Fruit fly (Drosophila melanogaster) whole organism, adult: ENCODE measurements around the gene CG8664.

ENCODE experiments used
- CG11617 ChIP-seq: fragments of 200-800 bp; sonication (Bioruptor generic); optimal IDR thresholded peaks from 2 replicates; lab custom pipeline; 2017; ENCODE audit warnings: mild to moderate bottlenecking, missing biosample characterization, missing genetic modification reagents, missing genetic modification characterization
- CG12768 ChIP-seq: fragments of 200-800 bp; sonication (Bioruptor generic); optimal IDR thresholded peaks from 2 replicates; lab custom pipeline; 2017; ENCODE audit warnings: missing biosample characterization, missing genetic modification characterization, mild to moderate bottlenecking, moderate library complexity, missing genetic modification reagents
- CG14711 ChIP-seq: fragments of 200-800 bp; sonication (Bioruptor generic); optimal IDR thresholded peaks from 2 replicates; lab custom pipeline; 2018; ENCODE audit warnings: missing biosample characterization, mild to moderate bottlenecking, missing genetic modification characterization, moderate library complexity
- CG1620 ChIP-seq: fragments of 200-800 bp; sonication (Bioruptor generic); optimal IDR thresholded peaks from 2 replicates; lab custom pipeline; 2016; ENCODE audit warnings: missing biosample characterization, missing genetic modification characterization
- CG33017 ChIP-seq: fragments of 200-800 bp; sonication (Bioruptor generic); optimal IDR thresholded peaks from 2 replicates; lab custom pipeline; 2018; ENCODE audit warnings: missing biosample characterization, mild to moderate bottlenecking, missing genetic modification characterization, moderate library complexity
- CG5204 ChIP-seq: fragments of 200-800 bp; sonication (Bioruptor generic); optimal IDR thresholded peaks from 2 replicates; lab custom pipeline; 2016; ENCODE audit warnings: missing biosample characterization, missing genetic modification characterization
- CG7045 ChIP-seq: fragments of 200-800 bp; sonication (Bioruptor generic); optimal IDR thresholded peaks from 2 replicates; lab custom pipeline; 2017; ENCODE audit warnings: missing biosample characterization, mild to moderate bottlenecking, missing genetic modification characterization
- CG7101 ChIP-seq: fragments of 200-800 bp; sonication (Bioruptor generic); optimal IDR thresholded peaks from 2 replicates; lab custom pipeline; 2018; ENCODE audit warnings: missing biosample characterization, mild to moderate bottlenecking, missing genetic modification characterization, moderate library complexity
- Clk ChIP-seq: fragments of 200-800 bp; sonication (Bioruptor generic); optimal IDR thresholded peaks from 2 replicates; lab custom pipeline; 2017; ENCODE audit warnings: missing biosample characterization, missing genetic modification characterization
- Crg-1 ChIP-seq: fragments of 200-800 bp; sonication (Bioruptor generic); optimal IDR thresholded peaks from 2 replicates; lab custom pipeline; 2016; ENCODE audit warnings: missing biosample characterization, missing genetic modification characterization
- Hr96 ChIP-seq: fragments of 200-800 bp; sonication (Bioruptor generic); optimal IDR thresholded peaks from 2 replicates; lab custom pipeline; 2016; ENCODE audit warnings: missing biosample characterization, missing genetic modification characterization
- Mnt ChIP-seq: fragments of 200-800 bp; sonication (Bioruptor generic); optimal IDR thresholded peaks from 2 replicates; lab custom pipeline; 2016; ENCODE audit warnings: missing biosample characterization, mild to moderate bottlenecking, missing genetic modification characterization
- bab1 ChIP-seq: fragments of 200-800 bp; sonication (Bioruptor generic); optimal IDR thresholded peaks from 3 replicates; lab custom pipeline; 2019; ENCODE audit warnings: missing biosample characterization, mild to moderate bottlenecking, missing genetic modification characterization, moderate library complexity
- cic ChIP-seq: fragments of 200-800 bp; sonication (Bioruptor generic); optimal IDR thresholded peaks from 2 replicates; lab custom pipeline; 2017; ENCODE audit warnings: missing biosample characterization, mild to moderate bottlenecking, missing genetic modification characterization, moderate library complexity
- cnc ChIP-seq, 2 experiments: fragments of >200 bp; optimal IDR thresholded peaks; 2 replicates each; lab custom pipeline; 2017
- kay ChIP-seq: fragments of 200-800 bp; sonication (Bioruptor generic); peaks from one replicate; lab custom pipeline; 2016; ENCODE audit warnings: missing biosample characterization, missing genetic modification characterization, borderline replicate concordance
- ovo ChIP-seq: fragments of 200-800 bp; sonication (Bioruptor generic); optimal IDR thresholded peaks from 2 replicates; lab custom pipeline; 2016; ENCODE audit warnings: missing biosample characterization, missing genetic modification characterization
- pad ChIP-seq: fragments of 200-800 bp; sonication (Bioruptor generic); optimal IDR thresholded peaks from 3 replicates; lab custom pipeline; 2017; ENCODE audit warnings: missing biosample characterization, missing genetic modification characterization, mild to moderate bottlenecking, moderate library complexity, missing genetic modification reagents
- tj ChIP-seq: fragments of 200-800 bp; sonication (Bioruptor generic); optimal IDR thresholded peaks from 3 replicates; lab custom pipeline; 2017; ENCODE audit warnings: missing biosample characterization, mild to moderate bottlenecking, missing genetic modification characterization, moderate library complexity
- toe ChIP-seq: fragments of 200-800 bp; sonication (Bioruptor generic); optimal IDR thresholded peaks from 2 replicates; lab custom pipeline; 2016; ENCODE audit warnings: missing biosample characterization, missing genetic modification characterization

CG8664 gene

DNA sequence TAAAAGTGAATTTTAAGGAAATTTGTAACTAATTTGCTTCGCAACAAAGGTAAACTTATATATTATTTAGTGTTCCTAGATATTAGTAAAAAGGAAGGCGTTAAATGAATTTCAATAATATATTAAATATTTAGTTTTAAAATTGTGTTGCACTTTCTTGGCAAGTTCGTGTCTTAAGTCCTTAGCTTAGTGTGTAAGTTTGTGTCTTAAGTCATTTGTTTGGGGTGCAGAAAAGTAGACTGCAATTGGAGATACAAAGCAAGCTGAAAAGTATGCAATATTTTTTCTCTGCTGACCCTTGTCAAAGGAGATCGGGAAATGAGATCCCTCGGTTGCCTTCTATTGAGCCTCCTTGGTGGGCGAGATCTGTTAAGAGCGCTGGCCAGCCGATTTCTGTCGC is 20.5 kb downstream of the CG8664 start:
- TF ChIP-seq Mnt (GFP tag; lab: Kevin White, UChicago) (no peak), bab1 (no peak), Crg-1 (GFP tag; lab: Kevin White, UChicago) (no peak), Clk (no peak), CG14711 (no peak), cic (GFP tag; lab: Kevin White, UChicago) (no peak), ovo (no peak), pad (GFP tag; lab: Kevin White, UChicago) (no peak), CG12768 (GFP tag; lab: Kevin White, UChicago) (no peak), kay (GFP tag; lab: Kevin White, UChicago) (no peak), CG7045 (GFP tag; lab: Kevin White, UChicago) (no peak), toe (no peak), CG33017 (no peak), CG1620 (GFP tag; lab: Kevin White, UChicago) (no peak), CG7101 (tag; lab: Kevin White, UChicago) (no peak), tj (GFP tag; lab: Kevin White, UChicago) (no peak), Hr96 (GFP tag; lab: Kevin White, UChicago) (no peak), CG11617 (GFP tag; lab: Kevin White, UChicago) (no peak), CG5204 (no peak)

DNA sequence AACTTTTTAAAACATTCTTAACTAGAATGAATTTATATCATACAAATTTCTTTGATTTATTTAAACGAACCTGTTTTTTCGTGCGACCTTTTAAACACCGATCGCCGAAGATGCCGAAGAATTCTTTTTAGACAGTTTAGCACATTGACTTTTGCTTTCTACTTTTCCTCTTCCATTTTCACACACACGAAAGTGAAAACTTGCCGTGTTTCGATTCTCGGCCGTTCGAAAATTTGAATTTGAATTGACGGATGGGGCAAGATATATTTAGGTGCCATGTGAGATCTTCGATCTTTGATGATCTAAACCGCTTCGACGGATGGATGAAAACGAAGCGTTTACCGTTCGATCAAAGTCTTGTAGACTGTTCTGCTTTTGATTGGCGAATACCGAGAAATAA is 26.8 kb downstream of the CG8664 start:
- TF ChIP-seq Mnt (GFP tag; lab: Kevin White, UChicago) (no peak), CG7045 (GFP tag; lab: Kevin White, UChicago) (no peak), toe (no peak), pad (GFP tag; lab: Kevin White, UChicago) (no peak), bab1 (no peak)

DNA sequence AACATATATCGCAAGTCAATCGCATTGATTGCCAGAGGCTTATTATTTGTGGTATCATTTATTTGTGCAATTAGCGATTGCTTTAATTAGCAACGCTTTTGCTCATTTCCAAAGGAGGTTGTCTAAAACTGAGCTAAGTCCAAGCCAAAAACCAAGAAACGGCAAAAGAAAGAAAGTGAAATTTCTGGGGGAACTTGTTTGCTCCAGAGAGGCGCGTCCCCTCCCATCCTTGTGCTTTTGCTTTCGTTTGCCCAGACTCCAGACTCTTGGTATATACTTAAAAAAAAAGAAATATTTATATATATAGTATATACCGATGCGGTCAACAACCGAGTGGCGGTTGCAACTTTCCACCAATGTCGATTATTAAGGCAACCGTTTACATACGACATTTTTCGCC is 28.4 kb downstream of the CG8664 start:
- no peak for TF ChIP-seq CG7101 (tag; lab: Kevin White, UChicago)
- TF ChIP-seq toe = no peak
- TF ChIP-seq bab1 = no peak
- TF ChIP-seq CG1620 (GFP tag; lab: Kevin White, UChicago) = no peak
- TF ChIP-seq pad (GFP tag; lab: Kevin White, UChicago) = no peak
- no peak for TF ChIP-seq tj (GFP tag; lab: Kevin White, UChicago)
- TF ChIP-seq CG14711 = no peak
- no peak for TF ChIP-seq CG5204
- TF ChIP-seq CG33017 = no peak
- no peak for TF ChIP-seq Clk
- TF ChIP-seq CG11617 (GFP tag; lab: Kevin White, UChicago) = no peak
- no peak for TF ChIP-seq kay (GFP tag; lab: Kevin White, UChicago)
- no peak for TF ChIP-seq Crg-1 (GFP tag; lab: Kevin White, UChicago)
- TF ChIP-seq CG12768 (GFP tag; lab: Kevin White, UChicago) = no peak
- TF ChIP-seq Mnt (GFP tag; lab: Kevin White, UChicago) = no peak
- TF ChIP-seq Hr96 (GFP tag; lab: Kevin White, UChicago) = no peak
- TF ChIP-seq cnc (optimal IDR thresholded peaks at IDR 0.05; lab: Kevin White, UChicago) = no peak
- no peak for TF ChIP-seq CG7045 (GFP tag; lab: Kevin White, UChicago)

DNA sequence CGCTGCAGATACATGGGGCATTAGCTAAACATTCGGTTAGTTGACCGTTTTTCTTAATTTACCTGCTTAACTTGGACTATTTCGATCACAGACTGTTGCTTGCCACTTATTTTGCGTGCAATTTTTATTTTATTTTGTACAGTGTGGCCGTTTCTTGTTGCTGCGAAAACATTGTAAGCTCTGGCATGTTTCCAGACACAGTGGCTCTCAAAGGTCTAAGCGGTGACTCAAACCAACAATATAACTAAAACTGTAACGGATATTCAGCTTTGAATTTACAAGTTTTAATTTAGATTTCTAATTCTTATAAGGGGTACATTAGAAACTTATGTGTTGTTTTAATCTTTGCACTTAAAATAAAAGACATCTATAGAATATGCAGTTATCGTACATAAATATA is 33.2 kb downstream of the CG8664 start, which contains the start of gene CG8675:
Gene CG8675, minus strand, starts transcription at position 177 of the 400 bp plus-strand sequence.
- TF ChIP-seq Mnt (GFP tag; lab: Kevin White, UChicago) (peak; percentile 41), CG1620 (GFP tag; lab: Kevin White, UChicago) (no peak)

DNA sequence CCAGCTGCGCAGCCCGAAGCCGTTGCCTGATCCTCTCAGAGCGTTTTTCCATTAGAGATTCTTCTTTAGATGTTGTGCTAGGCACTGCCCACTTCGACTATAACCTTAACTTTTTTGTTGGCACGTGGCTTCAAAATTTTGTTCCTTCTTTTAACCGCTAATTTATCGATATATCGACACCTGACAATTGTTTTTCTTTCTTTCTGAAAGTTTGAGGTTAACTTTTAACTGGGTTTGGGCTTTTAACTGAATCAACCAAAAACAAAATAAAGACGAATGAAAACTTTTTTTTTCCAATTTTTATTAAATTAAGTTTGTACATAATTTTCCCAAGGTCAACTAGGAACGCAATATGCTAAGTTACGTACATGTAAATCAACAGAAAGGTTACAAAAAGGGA is 35.6 kb downstream of the CG8664 start, which contains the start of gene CG42854:
Gene CG42854, minus strand, starts transcription at position 101 of the 400 bp plus-strand sequence.
- TF ChIP-seq kay (GFP tag; lab: Kevin White, UChicago) (no peak), CG11617 (GFP tag; lab: Kevin White, UChicago) (no peak), CG12768 (GFP tag; lab: Kevin White, UChicago) (no peak), CG5204 (no peak), CG33017 (no peak), pad (GFP tag; lab: Kevin White, UChicago) (no peak), toe (no peak), CG1620 (GFP tag; lab: Kevin White, UChicago) (no peak), CG7101 (tag; lab: Kevin White, UChicago) (no peak), Mnt (GFP tag; lab: Kevin White, UChicago) (no peak), ovo (no peak), cnc (optimal IDR thresholded peaks at IDR 0.05; lab: Kevin White, UChicago) (no peak), Hr96 (GFP tag; lab: Kevin White, UChicago) (no peak), tj (GFP tag; lab: Kevin White, UChicago) (no peak)

DNA sequence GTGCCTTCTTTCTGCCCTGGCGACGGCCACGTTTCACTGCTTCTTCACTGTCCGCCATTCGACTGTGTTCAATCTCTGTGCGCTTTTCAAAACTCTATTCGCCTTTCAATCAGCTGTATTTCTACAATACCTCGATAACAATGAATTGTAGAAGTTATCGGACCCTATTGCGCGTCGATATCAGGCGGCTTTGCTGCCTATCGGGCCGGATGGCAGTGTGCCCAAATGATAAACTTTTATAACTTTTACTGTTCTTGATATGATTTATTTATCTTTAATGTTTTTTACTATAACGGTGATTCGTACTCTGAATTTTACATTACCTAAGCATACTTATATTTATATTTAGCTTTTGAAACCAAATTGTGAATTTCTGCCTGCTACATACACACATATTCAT is 37.7 kb downstream of the CG8664 start, which contains the start of gene CG8915:
Gene CG8915, minus strand, starts transcription at position 148 of the 400 bp plus-strand sequence.
- TF ChIP-seq CG5204 (peak; percentile 2), ovo (no peak), CG11617 (GFP tag; lab: Kevin White, UChicago) (no peak), bab1 (peak; percentile 42), toe (no peak), CG14711 (no peak), CG7045 (GFP tag; lab: Kevin White, UChicago) (no peak), CG12768 (GFP tag; lab: Kevin White, UChicago) (no peak), Mnt (GFP tag; lab: Kevin White, UChicago) (no peak), CG1620 (GFP tag; lab: Kevin White, UChicago) (no peak), kay (GFP tag; lab: Kevin White, UChicago) (no peak), tj (GFP tag; lab: Kevin White, UChicago) (no peak), CG33017 (no peak), cic (GFP tag; lab: Kevin White, UChicago) (no peak)

DNA sequence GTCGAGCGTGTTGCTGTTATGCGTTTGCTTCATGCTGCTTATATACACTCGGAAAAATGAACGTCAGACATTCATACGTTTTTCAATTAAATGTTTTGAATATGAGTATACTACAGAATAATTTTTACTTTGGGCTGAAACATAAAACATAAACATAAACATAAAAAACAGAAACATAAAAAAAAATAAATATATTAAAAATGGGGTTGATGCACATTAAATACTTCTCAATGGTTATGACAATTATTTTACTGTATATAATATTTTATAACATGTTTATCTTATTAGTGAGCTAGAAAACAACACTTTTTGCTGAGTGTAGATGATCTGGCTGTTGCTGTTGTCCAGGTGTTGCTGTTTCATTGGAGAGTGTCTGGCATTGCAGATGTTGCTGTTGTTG is 45.1 kb downstream of the CG8664 start:
- TF ChIP-seq ovo (no peak), Clk (no peak), kay (GFP tag; lab: Kevin White, UChicago) (no peak)
